Worm (Caenorhabditis elegans) whole organism, young adult: Measurements from ENCODE around the gene lin-36.
A peak's percentile ranks its signal among the peaks of the same experiment; 100 is the strongest.

ENCODE experiments used
- F22D6.2 ChIP-seq: sonication (generic microtip); optimal IDR thresholded peaks from 2 replicates; lab custom pipeline; 2016; ENCODE audit warnings: mild to moderate bottlenecking, missing genetic modification characterization, missing compliant biosample characterization
- F33H1.4 ChIP-seq: fragments of 200-800 bp; sonication (Bioruptor generic); IDR thresholded peaks from 2 replicates; pipeline ENCODE4 v1.3.6; 2022; ENCODE audit warnings: missing genetic modification reagents, missing genetic modification characterization, missing compliant biosample characterization
- F37B4.10 ChIP-seq: fragments of 200-800 bp; sonication (Bioruptor generic); IDR thresholded peaks from 2 replicates; pipeline ENCODE4 v1.3.6; 2022; ENCODE audit warnings: missing genetic modification characterization, missing compliant biosample characterization
- F57A8.1 ChIP-seq: fragments of 200-800 bp; sonication (Bioruptor generic); optimal IDR thresholded peaks from 2 replicates; lab custom pipeline; 2018; ENCODE audit warnings: mild to moderate bottlenecking, missing genetic modification characterization, moderate library complexity, missing compliant biosample characterization
- T26A5.8 ChIP-seq: sonication (generic microtip); optimal IDR thresholded peaks from 2 replicates; lab custom pipeline; 2016; ENCODE audit warnings: missing genetic modification characterization, missing compliant biosample characterization
- Y67H2A.10 ChIP-seq: fragments of 200-800 bp; sonication (Bioruptor generic); conservative IDR thresholded peaks from 2 replicates; pipeline ENCODE4 v1.3.6; 2022; ENCODE audit warnings: missing genetic modification reagents, missing genetic modification characterization, missing compliant biosample characterization
- Y79H2A.3 ChIP-seq: fragments of 200-800 bp; sonication (Bioruptor generic); conservative IDR thresholded peaks from 2 replicates; pipeline ENCODE4 v1.3.6; 2022; ENCODE audit warnings: missing genetic modification reagents, missing genetic modification characterization, missing compliant biosample characterization
- ZK185.1 ChIP-seq: sonication (generic microtip); optimal IDR thresholded peaks from 2 replicates; lab custom pipeline; 2016; ENCODE audit warnings: mild to moderate bottlenecking, missing genetic modification characterization, missing compliant biosample characterization; ENCODE audit not compliant: poor library complexity, severe bottlenecking
- aptf-2 ChIP-seq: fragments of 200-800 bp; sonication (Bioruptor generic); conservative IDR thresholded peaks from 2 replicates; pipeline ENCODE4 v1.3.6; 2022; ENCODE audit warnings: missing genetic modification reagents, missing genetic modification characterization, missing compliant biosample characterization
- attf-6 ChIP-seq: fragments of 200-800 bp; sonication (Bioruptor generic); IDR thresholded peaks from 2 replicates; pipeline ENCODE4 v1.3.6; 2022; ENCODE audit warnings: missing genetic modification reagents, missing genetic modification characterization, missing compliant biosample characterization
- bed-2 ChIP-seq: fragments of 200-800 bp; sonication (Bioruptor generic); IDR thresholded peaks from 2 replicates; pipeline ENCODE4 v1.3.6; 2022; ENCODE audit warnings: missing genetic modification reagents, missing genetic modification characterization, missing compliant biosample characterization
- cebp-1 ChIP-seq, 2 experiments: fragments of 200-800 bp in 1 of 2; sonication (Bioruptor generic) in 1 of 2; sonication (generic microtip) in 1 of 2; IDR thresholded peaks in 1 of 2; optimal IDR thresholded peaks in 1 of 2; 2 replicates each; pipeline versions ENCODE4 v1.3.6 to Lab custom; 2017 to 2022; ENCODE audit warnings: missing compliant biosample characterization in 2 of 2, missing genetic modification characterization in 2 of 2, mild to moderate bottlenecking in 1 of 2, missing genetic modification reagents in 1 of 2, moderate library complexity in 1 of 2
- cebp-2 ChIP-seq: fragments of 200-800 bp; sonication (Bioruptor generic); IDR thresholded peaks from 2 replicates; pipeline ENCODE4 v1.3.6; 2022; ENCODE audit warnings: missing genetic modification characterization, missing compliant biosample characterization
- ceh-100 ChIP-seq: fragments of 200-800 bp; sonication (Bioruptor generic); IDR thresholded peaks from 2 replicates; pipeline ENCODE4 v1.3.6; 2022; ENCODE audit warnings: missing genetic modification reagents, missing genetic modification characterization, missing compliant biosample characterization
- ceh-40 ChIP-seq: fragments of 200-800 bp; sonication (Bioruptor generic); IDR thresholded peaks from 2 replicates; pipeline ENCODE4 v1.3.6; 2022; ENCODE audit warnings: missing genetic modification characterization, missing compliant biosample characterization
- ceh-58 ChIP-seq: fragments of 200-800 bp; sonication (Bioruptor generic); IDR thresholded peaks from 2 replicates; pipeline ENCODE4 v1.3.6; 2022; ENCODE audit warnings: missing genetic modification characterization, missing compliant biosample characterization
- chd-7 ChIP-seq: sonication (generic microtip); optimal IDR thresholded peaks from 2 replicates; lab custom pipeline; 2016; ENCODE audit warnings: mild to moderate bottlenecking, missing genetic modification characterization, moderate library complexity, missing compliant biosample characterization
- die-1 ChIP-seq: sonication (generic microtip); optimal IDR thresholded peaks from 2 replicates; lab custom pipeline; 2016; ENCODE audit warnings: missing genotype, mild to moderate bottlenecking, missing genetic modification characterization, missing compliant biosample characterization
- dox-1 ChIP-seq: fragments of 200-800 bp; sonication (Bioruptor generic); IDR thresholded peaks from 2 replicates; pipeline ENCODE4 v1.3.6; 2022; ENCODE audit warnings: missing genetic modification reagents, missing genetic modification characterization, missing compliant biosample characterization
- dpl-1 ChIP-seq: fragments of 150-350 bp; optimal IDR thresholded peaks from 2 replicates; lab custom pipeline; 2014; ENCODE audit warnings: missing biosample characterization, missing genetic modification reagents, missing genetic modification characterization
- egl-18 ChIP-seq: fragments of 200-800 bp; sonication (Bioruptor generic); IDR thresholded peaks from 2 replicates; pipeline ENCODE4 v1.3.6; 2022; ENCODE audit warnings: missing genetic modification reagents, missing genetic modification characterization, missing compliant biosample characterization
- egrh-3 ChIP-seq: fragments of 200-800 bp; sonication (Bioruptor generic); IDR thresholded peaks from 2 replicates; pipeline ENCODE4 v1.3.6; 2022; ENCODE audit warnings: missing genetic modification reagents, missing genetic modification characterization, missing compliant biosample characterization
- him-1 ChIP-seq: sonication (generic microtip); optimal IDR thresholded peaks from 2 replicates; lab custom pipeline; 2016; ENCODE audit warnings: missing genotype, missing genetic modification reagents, missing genetic modification characterization, missing compliant biosample characterization
- hrde-1 ChIP-seq: sonication (generic microtip); optimal IDR thresholded peaks from 2 replicates; lab custom pipeline; 2016; ENCODE audit warnings: missing genetic modification characterization, mild to moderate bottlenecking, missing compliant biosample characterization, moderate library complexity, missing genotype, missing genetic modification reagents, borderline replicate concordance
- let-607 ChIP-seq, 2 experiments: fragments of 200-800 bp in 1 of 2; sonication (Bioruptor generic) in 1 of 2; sonication (generic microtip) in 1 of 2; optimal IDR thresholded peaks; 2 replicates each; lab custom pipeline; 2016 to 2018; ENCODE audit warnings: mild to moderate bottlenecking in 2 of 2, missing compliant biosample characterization in 2 of 2, missing genetic modification characterization in 2 of 2, moderate library complexity in 2 of 2, missing genotype in 1 of 2
- lin-26 ChIP-seq: fragments of 200-800 bp; sonication (Bioruptor generic); IDR thresholded peaks from 2 replicates; pipeline ENCODE4 v1.3.6; 2022; ENCODE audit warnings: missing genetic modification reagents, missing genetic modification characterization, missing compliant biosample characterization
- lin-35 ChIP-seq, 3 experiments: fragments of 150-350 bp in 2 of 3; sonication (generic microtip) in 1 of 3; optimal IDR thresholded peaks; 2 replicates each; lab custom pipeline; 2014 to 2018; ENCODE audit warnings: missing biosample characterization in 3 of 3, missing genetic modification characterization in 3 of 3, missing genetic modification reagents in 3 of 3
- lin-40 ChIP-seq: sonication (generic microtip); optimal IDR thresholded peaks from 2 replicates; lab custom pipeline; 2016; ENCODE audit warnings: missing genetic modification characterization, mild to moderate bottlenecking, missing compliant biosample characterization, missing genotype, missing genetic modification reagents
- lin-54 ChIP-seq: fragments of 200-800 bp; sonication (Bioruptor generic); optimal IDR thresholded peaks from 2 replicates; lab custom pipeline; 2018; ENCODE audit warnings: mild to moderate bottlenecking, missing genetic modification characterization, missing compliant biosample characterization
- lsl-1 ChIP-seq: fragments of 200-800 bp; sonication (Bioruptor generic); optimal IDR thresholded peaks from 2 replicates; lab custom pipeline; 2018; ENCODE audit warnings: mild to moderate bottlenecking, missing genetic modification characterization, moderate library complexity, missing compliant biosample characterization
- madf-3 ChIP-seq: fragments of 200-800 bp; sonication (Bioruptor generic); IDR thresholded peaks from 2 replicates; pipeline ENCODE4 v1.3.6; 2022; ENCODE audit warnings: missing genetic modification reagents, missing genetic modification characterization, missing compliant biosample characterization
- madf-6 ChIP-seq: fragments of 200-800 bp; sonication (Bioruptor generic); IDR thresholded peaks from 2 replicates; pipeline ENCODE4 v1.3.6; 2022; ENCODE audit warnings: missing genetic modification reagents, missing genetic modification characterization, missing compliant biosample characterization
- madf-8 ChIP-seq: fragments of 200-800 bp; sonication (Bioruptor generic); conservative IDR thresholded peaks from 2 replicates; pipeline ENCODE4 v1.3.6; 2022; ENCODE audit warnings: missing genetic modification reagents, missing genetic modification characterization, missing compliant biosample characterization
- mcd-1 ChIP-seq: fragments of 200-800 bp; sonication (Bioruptor generic); IDR thresholded peaks from 2 replicates; pipeline ENCODE4 v1.3.6; 2022; ENCODE audit warnings: missing genetic modification reagents, missing genetic modification characterization, missing compliant biosample characterization
- mes-4 ChIP-seq: sonication (generic microtip); optimal IDR thresholded peaks from 2 replicates; lab custom pipeline; 2016; ENCODE audit warnings: missing genotype, missing genetic modification characterization, missing compliant biosample characterization
- nfya-2 ChIP-seq: fragments of 200-800 bp; sonication (Bioruptor generic); IDR thresholded peaks from 2 replicates; pipeline ENCODE4 v1.3.6; 2022; ENCODE audit warnings: missing genetic modification reagents, missing genetic modification characterization, missing compliant biosample characterization
- rec-8 ChIP-seq, 2 experiments: sonication (generic microtip); optimal IDR thresholded peaks; 2 replicates each; lab custom pipeline; 2016; ENCODE audit warnings: mild to moderate bottlenecking in 2 of 2, missing genetic modification characterization in 2 of 2, missing genetic modification reagents in 2 of 2, missing genotype in 2 of 2, missing biosample characterization in 1 of 2, missing compliant biosample characterization in 1 of 2, moderate library complexity in 1 of 2
- repo-1 ChIP-seq: sonication (generic microtip); optimal IDR thresholded peaks from 2 replicates; lab custom pipeline; 2017; ENCODE audit warnings: mild to moderate bottlenecking, missing genetic modification characterization, missing compliant biosample characterization
- sea-2 ChIP-seq: fragments of 200-800 bp; sonication (Bioruptor generic); IDR thresholded peaks from 2 replicates; pipeline ENCODE4 v1.3.6; 2022; ENCODE audit warnings: missing genetic modification characterization, missing compliant biosample characterization
- snpc-1.1 ChIP-seq: sonication (generic microtip); optimal IDR thresholded peaks from 2 replicates; lab custom pipeline; 2017; ENCODE audit warnings: missing genetic modification characterization, mild to moderate bottlenecking, missing compliant biosample characterization, antibody characterized with exemption, moderate library complexity, missing genotype, missing genetic modification reagents; ENCODE audit not compliant: insufficient read depth
- snpc-1.3 ChIP-seq: sonication (generic microtip); optimal IDR thresholded peaks from 2 replicates; lab custom pipeline; 2017; ENCODE audit warnings: missing genetic modification characterization, mild to moderate bottlenecking, missing compliant biosample characterization, antibody characterized with exemption, moderate library complexity, missing genotype, missing genetic modification reagents; ENCODE audit not compliant: insufficient read depth
- snpc-3.4 ChIP-seq: sonication (generic microtip); optimal IDR thresholded peaks from 2 replicates; lab custom pipeline; 2017; ENCODE audit warnings: missing genetic modification characterization, mild to moderate bottlenecking, missing compliant biosample characterization, antibody characterized with exemption, moderate library complexity, missing genotype, missing genetic modification reagents
- somi-1 ChIP-seq: fragments of 200-800 bp; sonication (Bioruptor generic); optimal IDR thresholded peaks from 2 replicates; lab custom pipeline; 2018; ENCODE audit warnings: mild to moderate bottlenecking, missing genetic modification characterization, missing compliant biosample characterization
- xnd-1 ChIP-seq: sonication (generic microtip); optimal IDR thresholded peaks from 2 replicates; lab custom pipeline; 2016; ENCODE audit warnings: missing genotype, missing genetic modification reagents, missing genetic modification characterization, missing compliant biosample characterization
- zim-3 ChIP-seq: sonication (generic microtip); optimal IDR thresholded peaks from 2 replicates; lab custom pipeline; 2017; ENCODE audit warnings: mild to moderate bottlenecking, missing genetic modification characterization, moderate library complexity, missing compliant biosample characterization
- ztf-28 ChIP-seq: fragments of 200-800 bp; sonication (Bioruptor generic); IDR thresholded peaks from 2 replicates; pipeline ENCODE4 v1.3.6; 2022; ENCODE audit warnings: missing genetic modification reagents, missing genetic modification characterization, missing compliant biosample characterization

Gene lin-36

ce11 chrIII:7977777-7978176, 42.9 kb downstream of the lin-36 start, which contains the start of gene C06G4.4:
C06G4.4 (minus strand) TSS chrIII:7977812.
- TF ChIP-seq madf-8 (peak; percentile 77), F33H1.4 (GFP tag; lab: Robert Waterston, UW) (peak; percentile 45; the same call in 1 of the 2 replicates), die-1 (tag; lab: Kevin White, UChicago) (no peak), madf-6 (peak; percentile 81), Y67H2A.10 (GFP tag; lab: Robert Waterston, UW) (no peak), dpl-1 (peak; percentile 2), xnd-1 (tag; lab: Kevin White, UChicago) (peak; percentile 29), snpc-1.3 (tag; lab: Kevin White, UChicago) (no peak), T26A5.8 (no peak), let-607 (tag; optimal IDR thresholded peaks at IDR 0.05; lab: Kevin White, UChicago) (no peak), lin-26 (GFP tag; lab: Robert Waterston, UW) (no peak), lin-35 (GFP tag; optimal IDR thresholded peaks at IDR 0.05; lab: Kevin White, UChicago) (peak in 1 of 3 experiments; percentile 10), zim-3 (no peak), egl-18 (GFP tag; lab: Robert Waterston, UW) (no peak), somi-1 (no peak), cebp-2 (GFP tag; lab: Robert Waterston, UW) (no peak), chd-7 (tag; lab: Kevin White, UChicago) (no peak), lsl-1 (GFP tag; lab: Kevin White, UChicago) (peak; percentile 70)
- TF ChIP-seq, all 124 proteins: peak for 7

- TF ChIP-seq ceh-58 (GFP tag; lab: Robert Waterston, UW), result no peak
- 0 out of 2 replicates have a peak, but pooled peaks have one; percentile 20 for TF ChIP-seq Y79H2A.3 (GFP tag; lab: Robert Waterston, UW)
- TF ChIP-seq dox-1, result no peak
- TF ChIP-seq bed-2 (GFP tag; lab: Robert Waterston, UW), result no peak
- no peak for TF ChIP-seq aptf-2 (GFP tag; lab: Robert Waterston, UW)
- TF ChIP-seq sea-2 (GFP tag; lab: Robert Waterston, UW), result no peak
- TF ChIP-seq F37B4.10 (GFP tag; lab: Robert Waterston, UW), result no peak
- no peak for TF ChIP-seq F57A8.1
- 0 out of 2 replicates have a peak, but pooled peaks have one; percentile 43 for TF ChIP-seq cebp-1 (GFP tag; IDR thresholded peaks at IDR 0.05; lab: Robert Waterston, UW)
- peak; percentile 49 for TF ChIP-seq cebp-1 (tag; optimal IDR thresholded peaks at IDR 0.05; lab: Kevin White, UChicago)
- no peak for TF ChIP-seq ceh-40 (GFP tag; lab: Robert Waterston, UW)
- peak; percentile 6 for TF ChIP-seq die-1 (tag; lab: Kevin White, UChicago)
- TF ChIP-seq repo-1 (tag; lab: Kevin White, UChicago), result peak; percentile 87
- no peak for TF ChIP-seq lin-40 (tag; lab: Kevin White, UChicago)
- TF ChIP-seq snpc-1.1, result no peak
- TF ChIP-seq lin-54 (GFP tag; lab: Kevin White, UChicago), result peak; percentile 15
- TF ChIP-seq madf-3 (GFP tag; lab: Robert Waterston, UW), result 0 out of 2 replicates have a peak, but pooled peaks have one; percentile 4
- no peak for TF ChIP-seq F22D6.2 (tag; lab: Kevin White, UChicago)
- TF ChIP-seq snpc-3.4 (tag; lab: Kevin White, UChicago), result peak; percentile 10
- TF ChIP-seq ZK185.1 (tag; lab: Kevin White, UChicago), result peak; percentile 14
- no peak for TF ChIP-seq ceh-100 (GFP tag; lab: Robert Waterston, UW)
- TF ChIP-seq hrde-1 (tag; lab: Kevin White, UChicago), result peak; percentile 90
- no peak for TF ChIP-seq egrh-3 (GFP tag; lab: Robert Waterston, UW)
- TF ChIP-seq mcd-1, result no peak
- no peak for TF ChIP-seq rec-8 (tag; optimal IDR thresholded peaks at IDR 0.05; lab: Kevin White, UChicago)
- no peak for TF ChIP-seq madf-8
- 0 out of 2 replicates have a peak, but pooled peaks have one; percentile 9 for TF ChIP-seq attf-6
- TF ChIP-seq nfya-2 (GFP tag; lab: Robert Waterston, UW), result no peak
- TF ChIP-seq ztf-28, result no peak
- TF ChIP-seq mes-4, result no peak
- no peak for TF ChIP-seq him-1 (tag; lab: Kevin White, UChicago)
Measured at ce11 chrIII:7977224-7977623, 43.4 kb downstream of the lin-36 start.
